Worm (Caenorhabditis elegans) whole organism, L3 larva: ENCODE data around the gene C04C3.4.

Source experiments
- ama-1 ChIP-seq: fragments of 150-350 bp; optimal IDR thresholded peaks from 2 replicates; lab custom pipeline; 2018
- ceh-82 ChIP-seq: fragments of 150-350 bp; optimal IDR thresholded peaks from 2 replicates; lab custom pipeline; 2014; ENCODE audit warnings: missing biosample characterization, missing genetic modification characterization
- daf-12 ChIP-seq: fragments of 150-350 bp; optimal IDR thresholded peaks from 2 replicates; lab custom pipeline; 2014; ENCODE audit warnings: missing biosample characterization, missing genetic modification reagents, missing genetic modification characterization
- elt-1 ChIP-seq: fragments of 150-350 bp; optimal IDR thresholded peaks from 2 replicates; lab custom pipeline; 2014; ENCODE audit warnings: missing biosample characterization, missing genetic modification characterization
- fkh-10 ChIP-seq: sonication (generic microtip); optimal IDR thresholded peaks from 2 replicates; lab custom pipeline; 2017; ENCODE audit warnings: missing biosample characterization, missing genetic modification reagents, missing genetic modification characterization
- lsy-12 ChIP-seq: sonication (generic microtip); optimal IDR thresholded peaks from 2 replicates; lab custom pipeline; 2016; ENCODE audit warnings: mild to moderate bottlenecking, missing genetic modification characterization, missing compliant biosample characterization
- mdl-1 ChIP-seq: fragments of 150-350 bp; optimal IDR thresholded peaks from 2 replicates; lab custom pipeline; 2014; ENCODE audit warnings: missing biosample characterization, missing genetic modification characterization
- nhr-12 ChIP-seq: fragments of 150-350 bp; optimal IDR thresholded peaks from 2 replicates; lab custom pipeline; 2014; ENCODE audit warnings: missing biosample characterization, missing genetic modification characterization
- tbx-2 ChIP-seq: sonication (generic microtip); optimal IDR thresholded peaks from 2 replicates; lab custom pipeline; 2016; ENCODE audit warnings: mild to moderate bottlenecking, missing genetic modification characterization, missing compliant biosample characterization

ce11 chrIV:3378080-3378804 lies 15.9 kb upstream of the C04C3.4 start, which contains the start of gene otub-4:
- TF ChIP-seq tbx-2 (no peak), nhr-12 (no peak), lsy-12 (no peak), mdl-1 (tag; lab: Kevin White, UChicago) (no peak), elt-1 (tag; lab: Kevin White, UChicago) (no peak), ceh-82 (tag; lab: Kevin White, UChicago) (no peak), fkh-10 (GFP tag; lab: Kevin White, UChicago) (no peak), ama-1 (no peak), daf-12 (tag; lab: Kevin White, UChicago) (no peak)
